Worm (Caenorhabditis elegans): ENCODE results near the gene glc-4.

glc-4 gene

DNA sequence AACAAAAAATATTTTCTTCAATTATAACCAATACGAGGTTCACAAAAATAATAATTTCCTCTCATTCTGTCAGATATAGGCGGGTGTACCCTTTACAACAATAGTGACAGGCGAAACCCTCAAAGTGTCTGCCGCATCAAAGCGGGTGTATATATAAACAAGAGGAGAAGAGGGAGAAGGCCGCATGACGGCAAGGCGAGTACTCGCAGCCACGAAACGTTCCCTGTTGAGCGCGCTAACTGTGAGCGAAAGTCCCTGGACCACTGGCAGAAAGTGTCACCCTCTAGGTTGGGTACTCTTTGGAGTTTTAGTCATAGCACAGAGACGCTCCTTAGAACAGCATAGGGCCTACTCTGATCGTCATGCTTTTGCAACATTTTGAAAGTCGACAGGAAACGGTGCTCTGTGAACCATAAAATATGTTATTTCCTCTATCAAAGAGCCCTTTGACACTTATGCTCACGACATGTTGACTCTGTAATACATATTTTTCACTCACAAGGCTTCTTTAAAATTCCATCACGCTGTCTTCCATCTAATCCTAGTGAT, 25.4 kb upstream of the glc-4 start, which contains the start of gene pcrg-1 (continued):
- TF ChIP-seq snpc-1.1 (tag; optimal IDR thresholded peaks at IDR 0.05; ENCODE audit: insufficient read depth) (peak; percentile 95), bed-2 (GFP tag; IDR thresholded peaks at IDR 0.05) (peak; percentile 75; the same call in 1 of the 2 replicates), cebp-2 (GFP tag; IDR thresholded peaks at IDR 0.05) (0 out of 2 replicates have a peak, but pooled peaks have one; percentile 30), egl-18 (GFP tag; IDR thresholded peaks at IDR 0.05) (peak; percentile 64; the same call in 1 of the 2 replicates), ztf-28 (GFP tag; IDR thresholded peaks at IDR 0.05) (no peak), madf-8 (GFP tag; conservative IDR thresholded peaks at IDR 0.05) (peak; percentile 53), dox-1 (GFP tag; IDR thresholded peaks at IDR 0.05) (peak; percentile 90), lin-40 (tag; optimal IDR thresholded peaks at IDR 0.05) (peak; percentile 76), ccch-3 (GFP tag; optimal IDR thresholded peaks at IDR 0.05) (no peak), Y53G8AR.9 (GFP tag; conservative IDR thresholded peaks at IDR 0.05) (peak; percentile 80), mxl-1 (tag; optimal IDR thresholded peaks at IDR 0.05) (peak; percentile 80), efl-1 (GFP tag; optimal IDR thresholded peaks at IDR 0.05) (no peak), nhr-90 (tag; optimal IDR thresholded peaks at IDR 0.05) (peak; percentile 90)

DNA sequence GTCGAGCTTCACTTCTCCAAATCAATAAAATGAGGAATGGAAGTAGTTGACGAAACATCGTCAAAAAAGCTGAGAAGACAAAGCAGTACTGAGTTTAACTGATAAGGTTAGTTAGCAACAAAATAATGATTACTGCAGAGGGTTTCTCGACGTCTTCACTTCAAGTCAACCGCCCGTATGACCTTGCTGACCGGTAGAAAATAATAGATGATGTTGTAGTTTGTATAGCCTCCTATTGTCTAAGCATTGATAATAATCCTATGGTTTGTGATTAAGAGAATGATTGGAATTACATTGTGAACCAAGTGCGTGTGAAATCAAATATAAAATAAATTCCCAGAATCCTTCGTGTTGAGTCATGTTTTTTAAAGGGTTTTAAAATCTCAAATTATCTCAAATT, 24.6 kb upstream of the glc-4 start, which contains the start of gene E04F6.6:
Gene E04F6.6, minus strand, starts transcription at position 258 of the 400 bp plus-strand sequence.
- no peak for TF ChIP-seq lir-1 (GFP tag; conservative IDR thresholded peaks at IDR 0.05)
- no peak for TF ChIP-seq B0035.1 (tag; optimal IDR thresholded peaks at IDR 0.05)
- no peak for TF ChIP-seq sdz-38 (tag; optimal IDR thresholded peaks at IDR 0.05)
- no peak for TF ChIP-seq lin-35 (GFP tag; optimal IDR thresholded peaks at IDR 0.05)
- TF ChIP-seq ets-4 (GFP tag; optimal IDR thresholded peaks at IDR 0.05) = no peak
- no peak for TF ChIP-seq akir-1 (GFP tag; optimal IDR thresholded peaks at IDR 0.05)
- TF ChIP-seq egl-18 (GFP tag; IDR thresholded peaks at IDR 0.05) = no peak
- TF ChIP-seq madf-8 (GFP tag; conservative IDR thresholded peaks at IDR 0.05) = no peak
- TF ChIP-seq hsf-1 (GFP tag; IDR thresholded peaks at IDR 0.05) = no peak
- no peak for TF ChIP-seq F39B2.1 (GFP tag; IDR thresholded peaks at IDR 0.05)
- no peak for TF ChIP-seq dpff-1 (tag; optimal IDR thresholded peaks at IDR 0.05)

DNA sequence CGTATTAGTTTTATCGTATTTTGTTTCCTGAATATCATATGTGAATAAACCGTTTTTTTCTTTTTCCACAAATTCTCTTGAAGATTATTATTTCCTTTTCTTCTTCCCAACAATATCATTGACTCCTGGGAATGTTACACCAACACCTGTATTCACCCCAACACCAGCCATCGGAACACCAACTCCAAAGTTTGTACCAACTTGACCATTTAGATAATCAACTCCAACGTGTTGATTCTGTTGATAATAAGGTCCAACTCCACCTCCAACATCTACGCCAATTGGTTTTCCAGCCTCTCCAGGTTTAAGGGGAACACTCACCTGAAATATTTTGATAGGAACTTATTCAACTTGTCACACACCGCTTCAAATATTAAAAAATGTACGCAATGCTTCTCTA, 22.7 kb upstream of the glc-4 start:
- TF ChIP-seq cebp-1 (GFP tag; IDR thresholded peaks at IDR 0.05) = no peak
- TF ChIP-seq cebp-1 (tag; optimal IDR thresholded peaks at IDR 0.05) = no peak
- TF ChIP-seq pbrm-1 (GFP tag; IDR thresholded peaks at IDR 0.05) = 0 out of 2 replicates have a peak, but pooled peaks have one; percentile 28

DNA sequence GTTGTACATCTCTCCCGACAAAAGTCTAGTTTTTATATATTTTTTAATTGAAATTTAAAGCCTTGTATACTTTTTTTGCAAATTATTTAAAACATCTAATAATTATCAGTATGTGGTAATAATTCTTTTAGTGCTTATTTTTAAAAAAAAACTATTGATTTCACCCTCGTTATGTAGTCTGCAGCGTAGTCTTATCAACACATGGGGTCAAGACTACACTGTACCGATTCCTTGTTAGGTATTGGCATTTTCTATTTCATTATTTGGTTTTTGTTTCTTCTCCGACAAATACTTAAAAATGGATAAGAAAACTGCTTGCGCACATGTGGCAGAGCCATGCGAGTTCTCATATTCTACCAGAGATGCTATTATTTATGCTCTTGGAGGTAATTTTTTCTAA, 21.3 kb upstream of the glc-4 start, which contains the start of gene maoc-1:
Gene maoc-1, plus strand, starts transcription at position 237 of the 400 bp plus-strand sequence.
- TF ChIP-seq madf-6 (GFP tag; IDR thresholded peaks at IDR 0.05) = no peak
- TF ChIP-seq rec-8 (tag; optimal IDR thresholded peaks at IDR 0.05) = no peak
- TF ChIP-seq nhr-80 (tag; optimal IDR thresholded peaks at IDR 0.05) = peak; percentile 39

DNA sequence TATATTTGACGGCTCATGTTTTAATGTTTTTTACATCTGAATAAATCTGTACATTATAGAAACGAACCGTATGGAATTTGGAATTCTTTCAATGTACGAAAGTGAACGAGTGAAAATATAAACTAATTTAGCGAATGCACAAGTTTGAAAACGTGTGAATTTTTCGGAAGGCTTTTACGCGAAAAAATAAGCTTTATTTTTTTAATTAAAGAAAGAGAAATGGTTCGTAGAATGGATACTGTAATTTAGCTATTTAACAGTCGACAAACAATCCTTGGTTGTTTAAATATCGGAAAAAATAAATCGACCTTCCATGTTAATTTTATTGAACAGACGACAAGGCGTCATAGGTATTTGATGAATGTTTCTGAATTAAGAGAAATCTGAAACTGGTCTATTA, 20.8 kb upstream of the glc-4 start, which contains the start of gene acdh-12:
Gene acdh-12, minus strand, starts transcription at position 101 of the 400 bp plus-strand sequence.
- no peak for TF ChIP-seq ztf-22 (GFP tag; optimal IDR thresholded peaks at IDR 0.05)
- peak; percentile 81 for TF ChIP-seq athp-1 (tag; optimal IDR thresholded peaks at IDR 0.05)

Data from whole organism, young adult.